Worm (Caenorhabditis elegans) whole organism, L4/young adult: ENCODE measurements around the gene K10G9.2.

Experiments
- dao-5 ChIP-seq: sonication (generic microtip); optimal IDR thresholded peaks from 2 replicates; lab custom pipeline; 2016; ENCODE audit warnings: missing genotype, missing genetic modification characterization, moderate library complexity, missing compliant biosample characterization
- him-1 ChIP-seq: sonication (generic microtip); optimal IDR thresholded peaks from 2 replicates; lab custom pipeline; 2016; ENCODE audit warnings: missing genotype, missing genetic modification reagents, missing genetic modification characterization, missing compliant biosample characterization

DNA sequence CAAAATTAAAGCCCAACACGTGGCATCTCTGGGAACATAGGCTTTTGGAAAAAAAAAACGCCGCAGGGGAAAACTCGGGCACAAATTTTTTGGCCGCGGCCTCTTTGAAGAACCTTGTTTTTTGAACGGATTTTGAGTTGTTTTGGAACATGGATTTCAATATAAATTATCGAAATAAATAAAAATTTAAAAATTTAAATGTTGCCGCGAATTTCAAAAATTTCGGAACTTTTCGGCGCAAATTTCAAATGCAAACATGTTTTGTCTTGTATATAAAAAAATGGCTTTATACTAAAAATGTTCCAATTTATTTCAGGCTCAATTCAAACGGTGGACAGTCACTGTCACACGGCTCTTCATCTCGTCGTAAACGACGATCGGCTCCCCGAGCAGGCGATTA is 41.7 kb upstream of the K10G9.2 start:
- TF ChIP-seq him-1 (tag; lab: Kevin White, UChicago) = no peak
- no peak for TF ChIP-seq dao-5 (tag; lab: Kevin White, UChicago)
